Worm (Caenorhabditis elegans) whole organism, L4 larva: ENCODE data around the gene C35C5.8.

Source experiments
- ZK546.5 ChIP-seq, 2 experiments: sonication (generic microtip); optimal IDR thresholded peaks; 2 replicates each; lab custom pipeline; 2017; ENCODE audit warnings: missing biosample characterization in 2 of 2, missing genetic modification characterization in 2 of 2
- dmd-6 ChIP-seq: fragments of 200-800 bp; sonication (Bioruptor generic); IDR thresholded peaks from 2 replicates; pipeline ENCODE4 v1.3.6; 2022; ENCODE audit warnings: missing genetic modification reagents, missing genetic modification characterization, missing compliant biosample characterization
- lsy-2 ChIP-seq, 2 experiments: fragments of 150-350 bp in 1 of 2; sonication (generic microtip) in 1 of 2; optimal IDR thresholded peaks; 2 replicates each; lab custom pipeline; 2014 to 2017; ENCODE audit warnings: missing biosample characterization in 2 of 2, missing genetic modification characterization in 2 of 2
- ztf-7 ChIP-seq: fragments of 150-350 bp; optimal IDR thresholded peaks from 2 replicates; lab custom pipeline; 2014; ENCODE audit warnings: missing biosample characterization, missing genetic modification characterization

DNA sequence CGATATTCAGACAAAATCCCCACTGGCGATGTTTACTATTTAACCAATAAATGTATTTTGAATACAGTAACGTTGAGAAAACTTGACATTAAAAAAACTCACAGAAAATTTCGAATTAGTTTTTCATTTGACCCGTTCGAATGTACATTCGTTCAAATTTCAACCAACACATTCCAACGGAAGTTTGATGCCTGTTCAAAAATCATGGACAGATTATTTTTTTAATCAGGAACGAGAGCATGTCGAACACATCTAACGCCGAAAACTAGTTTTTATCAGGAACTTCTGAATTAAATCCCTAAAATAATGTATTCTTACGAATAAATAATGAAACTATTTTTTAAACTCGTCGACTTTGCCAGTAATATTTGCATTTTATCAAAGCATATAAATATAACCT lies 8.3 kb downstream of the C35C5.8 start:
- TF ChIP-seq dmd-6 (GFP tag; lab: Robert Waterston, UW) (no peak), ztf-7 (tag; lab: Kevin White, UChicago) (no peak), lsy-2 (tag; optimal IDR thresholded peaks at IDR 0.05; lab: Kevin White, UChicago) (no peak), ZK546.5 (tag; optimal IDR thresholded peaks at IDR 0.05; lab: Kevin White, UChicago) (no peak)
